Worm (Caenorhabditis elegans): ENCODE results near the gene srb-11.

ce11 chrIII:6492807-6493206 lies at the start of gene srb-11:
- TF ChIP-seq sptf-1 (tag; optimal IDR thresholded peaks at IDR 0.05) (no peak), ceh-83 (GFP tag; optimal IDR thresholded peaks at IDR 0.05) (no peak), mep-1 (tag; optimal IDR thresholded peaks at IDR 0.05) (no peak), ces-1 (GFP tag; optimal IDR thresholded peaks at IDR 0.05) (no peak), lin-32 (GFP tag; optimal IDR thresholded peaks at IDR 0.05) (no peak), nhr-76 (tag; optimal IDR thresholded peaks at IDR 0.05) (no peak), elt-1 (tag; optimal IDR thresholded peaks at IDR 0.05; ENCODE audit: borderline replicate concordance, insufficient read depth) (no peak), nhr-237 (tag; optimal IDR thresholded peaks at IDR 0.05) (no peak), unc-39 (tag; optimal IDR thresholded peaks at IDR 0.05) (no peak), nhr-28 (tag; optimal IDR thresholded peaks at IDR 0.05) (no peak), lsy-2 (tag; optimal IDR thresholded peaks at IDR 0.05) (no peak), ham-2 (GFP tag; optimal IDR thresholded peaks at IDR 0.05) (no peak), unc-62 (GFP tag; optimal IDR thresholded peaks at IDR 0.05) (no peak)
